Worm (Caenorhabditis elegans) whole organism, L4/young adult: ENCODE data around the gene C55C3.3.

Experiments
- W03F9.2 ChIP-seq: fragments of 150-350 bp; optimal IDR thresholded peaks from 2 replicates; lab custom pipeline; 2014; ENCODE audit warnings: missing biosample characterization, missing genetic modification characterization
- dao-5 ChIP-seq: sonication (generic microtip); optimal IDR thresholded peaks from 2 replicates; lab custom pipeline; 2016; ENCODE audit warnings: missing genotype, missing genetic modification characterization, moderate library complexity, missing compliant biosample characterization
- him-1 ChIP-seq: sonication (generic microtip); optimal IDR thresholded peaks from 2 replicates; lab custom pipeline; 2016; ENCODE audit warnings: missing genotype, missing genetic modification reagents, missing genetic modification characterization, missing compliant biosample characterization

Gene C55C3.3

DNA sequence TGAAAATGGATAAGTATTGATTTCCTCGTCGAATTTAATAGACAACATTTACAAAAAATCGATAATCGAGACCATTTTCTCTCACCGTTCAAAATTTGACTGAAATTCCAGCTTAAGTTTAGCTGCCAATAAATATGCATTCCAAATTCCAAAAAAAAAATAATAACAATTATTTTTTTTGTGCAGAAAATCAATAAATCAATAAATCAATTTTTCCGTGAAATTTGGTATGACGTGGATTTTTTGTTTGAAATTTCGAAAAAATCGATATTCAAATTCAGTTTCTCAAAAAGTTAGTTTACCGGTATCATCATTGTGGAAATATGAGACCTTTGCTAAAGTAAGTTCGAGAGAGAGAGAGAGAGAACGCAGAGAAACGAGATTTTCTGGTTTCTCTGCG lies at the start of gene C55C3.3:
TSS of gene C55C3.3 (plus strand) at position 274 of the 400 bp plus-strand sequence.
- TF ChIP-seq W03F9.2 (tag; lab: Kevin White, UChicago), result no peak
- TF ChIP-seq dao-5, result no peak
- no peak for TF ChIP-seq him-1 (tag; lab: Kevin White, UChicago)

- TF ChIP-seq W03F9.2 (tag; lab: Kevin White, UChicago) (no peak), him-1 (tag; lab: Kevin White, UChicago) (no peak), dao-5 (no peak)
Observed at ce11 chrIV:5635551-5635950, 49.5 kb upstream of the C55C3.3 start, which contains the start of gene srd-13. TSS of gene srd-13 (minus strand) at chrIV:5635651.

DNA sequence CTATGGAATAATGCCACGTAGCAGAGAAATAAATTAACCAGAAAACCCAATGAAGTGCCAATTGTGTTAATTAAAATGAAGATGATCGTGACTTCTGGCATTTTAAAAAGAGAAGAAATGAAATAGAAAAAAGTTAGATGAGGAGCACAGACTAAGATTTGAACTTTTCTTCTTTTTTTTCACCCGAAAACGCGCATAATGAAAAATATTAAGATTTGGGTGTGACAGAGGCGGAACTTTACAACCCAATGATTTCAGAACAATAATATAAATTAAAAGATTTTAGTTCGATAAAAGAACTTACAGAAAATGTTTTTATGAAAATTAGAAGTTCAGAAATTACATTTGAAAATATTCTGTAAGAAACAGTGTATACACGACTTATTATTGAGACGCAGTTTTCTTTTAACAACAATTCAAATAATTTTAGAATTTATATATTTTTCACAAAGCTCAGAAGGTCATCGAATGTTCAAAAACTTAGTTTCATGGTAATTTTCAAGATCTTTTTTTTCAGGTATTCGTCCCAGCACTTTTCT lies 39.5 kb upstream of the C55C3.3 start, which contains the start of the genes srd-8 and B0547.2:
TSS of gene srd-8 (minus strand) at position 101 of the 539 bp plus-strand sequence.
TSS of gene B0547.2 (plus strand) at position 489 of the 539 bp plus-strand sequence.
- TF ChIP-seq him-1 (tag; lab: Kevin White, UChicago) (no peak), W03F9.2 (tag; lab: Kevin White, UChicago) (no peak), dao-5 (no peak)

DNA sequence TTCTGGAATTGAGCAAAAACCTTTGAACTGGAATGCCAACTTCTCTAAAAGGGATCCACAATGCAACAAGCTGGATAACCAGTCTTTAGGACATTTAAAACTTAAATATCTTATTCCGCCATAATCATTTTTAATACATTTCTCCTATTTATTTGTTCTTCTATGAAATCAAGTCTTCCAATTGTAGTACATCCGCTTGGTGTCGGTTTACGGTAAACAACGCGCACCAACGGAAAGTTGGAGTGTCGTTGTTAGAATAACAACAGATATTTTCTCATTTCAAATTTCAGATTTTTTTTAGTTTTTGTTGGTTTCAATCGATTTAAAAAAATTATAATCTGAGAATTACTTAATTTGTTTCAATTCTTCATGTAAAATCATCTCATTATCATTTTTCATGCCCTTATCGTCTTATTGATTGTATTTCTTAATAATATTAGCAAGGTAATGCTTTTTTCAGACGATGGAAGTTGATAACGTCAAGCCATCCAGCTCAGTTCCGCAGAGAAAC lies 36.0 kb upstream of the C55C3.3 start, which contains the start of gene csn-5:
TSS of gene csn-5 (plus strand) at position 461 of the 511 bp plus-strand sequence.
- no peak for TF ChIP-seq W03F9.2 (tag; lab: Kevin White, UChicago)
- TF ChIP-seq dao-5, result no peak
- TF ChIP-seq him-1 (tag; lab: Kevin White, UChicago), result no peak

DNA sequence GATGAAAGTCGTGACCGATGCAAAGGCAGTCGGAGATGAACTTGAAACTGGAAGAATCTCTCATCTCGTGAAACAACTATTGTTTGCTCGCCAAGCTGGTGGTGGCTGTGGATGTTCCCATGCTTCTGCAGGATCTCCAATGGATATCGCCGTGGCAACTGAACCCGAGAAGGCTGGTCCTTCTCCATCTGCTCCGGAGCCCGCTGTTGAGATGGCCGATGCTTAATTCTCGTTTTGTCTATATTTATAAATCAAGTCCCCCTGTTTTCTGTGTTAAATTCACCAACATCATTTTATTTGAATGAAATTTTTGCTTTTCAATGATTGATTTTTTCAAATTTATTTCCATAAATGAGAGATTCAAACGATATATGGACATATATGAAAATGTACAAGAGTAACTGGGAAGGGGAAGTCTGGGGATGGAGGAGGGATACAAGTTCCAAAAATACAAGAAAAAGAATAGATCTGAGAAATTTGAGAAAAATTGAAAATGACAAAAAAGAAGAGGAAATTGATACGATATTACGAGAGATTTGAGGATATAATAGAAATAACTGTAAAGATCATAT lies 34.2 kb upstream of the C55C3.3 start:
- no peak for TF ChIP-seq W03F9.2 (tag; lab: Kevin White, UChicago)
- TF ChIP-seq him-1 (tag; lab: Kevin White, UChicago), result no peak
- no peak for TF ChIP-seq dao-5

- TF ChIP-seq dao-5, result no peak
- no peak for TF ChIP-seq W03F9.2 (tag; lab: Kevin White, UChicago)
- no peak for TF ChIP-seq him-1 (tag; lab: Kevin White, UChicago)
Observed at ce11 chrIV:5652811-5653483, 32.1 kb upstream of the C55C3.3 start.

DNA sequence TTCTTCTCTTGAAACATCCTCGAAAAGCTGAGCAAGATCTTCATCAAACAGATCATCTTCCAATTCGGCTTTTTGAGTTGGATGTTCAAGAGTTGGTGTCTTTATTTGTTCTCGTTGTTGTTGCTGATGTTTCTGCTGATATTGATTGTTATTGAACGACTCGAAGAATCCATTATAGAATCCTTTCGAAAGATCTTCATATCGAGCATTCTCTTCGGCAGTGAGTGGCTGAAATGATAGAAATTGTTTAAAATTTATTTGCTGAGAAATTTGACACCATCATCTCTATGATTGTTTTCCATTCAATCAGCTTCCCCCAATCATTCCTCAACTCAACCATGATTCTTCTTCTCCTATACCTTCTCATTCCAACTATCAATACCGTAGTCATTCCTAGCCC lies 31.4 kb upstream of the C55C3.3 start, which contains the start of gene clec-178:
TSS of gene clec-178 (plus strand) at position 301 of the 400 bp plus-strand sequence.
- TF ChIP-seq W03F9.2 (tag; lab: Kevin White, UChicago) (no peak), him-1 (tag; lab: Kevin White, UChicago) (no peak), dao-5 (no peak)

DNA sequence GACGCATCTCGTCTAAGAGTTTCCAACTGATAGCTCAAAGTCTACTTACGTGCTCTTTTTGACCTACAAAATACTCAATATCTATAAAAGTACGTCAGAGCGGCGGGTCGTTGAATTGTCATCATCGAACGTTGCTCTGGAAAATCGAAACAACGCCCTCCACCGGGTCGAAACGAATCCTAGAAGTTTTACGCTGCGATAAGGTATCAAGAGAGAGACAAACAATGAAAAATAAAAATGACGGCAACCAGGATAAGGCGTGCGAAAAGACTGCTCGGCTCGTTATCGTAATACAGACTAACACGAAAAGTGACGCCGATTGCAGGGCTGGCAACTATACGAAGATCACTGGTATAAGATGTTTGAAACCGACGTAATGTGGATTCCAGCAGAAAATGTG lies 30.9 kb upstream of the C55C3.3 start:
- TF ChIP-seq him-1 (tag; lab: Kevin White, UChicago), result no peak
- TF ChIP-seq dao-5, result no peak
- TF ChIP-seq W03F9.2 (tag; lab: Kevin White, UChicago), result no peak

- TF ChIP-seq W03F9.2 (tag; lab: Kevin White, UChicago), result no peak
- TF ChIP-seq dao-5, result no peak
- TF ChIP-seq him-1 (tag; lab: Kevin White, UChicago), result no peak
Observed at ce11 chrIV:5654693-5655092, 30.4 kb upstream of the C55C3.3 start.

DNA sequence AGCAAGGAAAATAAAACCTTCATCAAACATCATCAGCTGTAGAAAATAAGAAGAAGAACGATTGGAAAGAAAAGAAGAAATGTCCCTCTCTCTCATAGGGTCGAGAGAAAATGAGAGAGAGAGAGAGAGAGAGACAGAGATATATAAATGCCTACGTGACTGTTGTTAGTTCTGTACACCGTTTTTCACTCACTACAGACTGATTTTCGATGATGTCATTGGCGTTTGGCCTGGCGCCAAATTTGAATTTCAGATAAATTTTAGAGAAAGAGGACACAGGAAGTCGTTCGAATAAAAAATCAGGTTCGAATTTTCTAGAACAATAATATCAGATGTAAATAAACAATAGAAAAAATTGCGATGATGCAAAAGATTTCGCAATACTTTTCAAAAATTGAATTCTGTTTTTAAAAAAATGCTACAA lies 29.1 kb upstream of the C55C3.3 start:
- TF ChIP-seq him-1 (tag; lab: Kevin White, UChicago), result no peak
- no peak for TF ChIP-seq W03F9.2 (tag; lab: Kevin White, UChicago)
- no peak for TF ChIP-seq dao-5

DNA sequence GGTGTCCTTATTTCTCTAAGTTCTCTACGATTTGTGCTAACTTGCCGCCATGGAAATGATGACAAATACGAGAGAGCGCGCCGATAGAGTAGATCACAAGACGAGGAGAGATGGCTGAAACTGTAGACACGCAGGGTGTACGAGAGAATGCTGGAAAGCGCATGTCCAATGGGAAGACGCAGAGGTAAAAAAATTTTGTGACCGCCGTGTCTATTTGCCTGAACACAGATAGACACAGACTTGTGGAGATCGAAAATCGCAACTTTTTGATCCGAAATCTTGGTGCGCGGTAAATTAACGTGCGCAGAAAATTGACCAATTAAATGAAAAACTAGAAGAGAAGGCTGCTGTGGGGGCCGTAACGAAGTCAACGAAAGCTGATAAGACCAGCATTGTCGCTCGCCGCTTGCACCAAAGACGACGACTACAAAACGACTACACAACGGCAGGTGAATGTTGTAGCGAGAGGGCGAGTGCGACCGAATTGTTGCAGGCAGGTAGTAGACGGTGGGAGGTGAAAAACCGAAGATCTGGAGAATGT lies 27.9 kb upstream of the C55C3.3 start:
- no peak for TF ChIP-seq him-1 (tag; lab: Kevin White, UChicago)
- TF ChIP-seq dao-5, result no peak
- no peak for TF ChIP-seq W03F9.2 (tag; lab: Kevin White, UChicago)

DNA sequence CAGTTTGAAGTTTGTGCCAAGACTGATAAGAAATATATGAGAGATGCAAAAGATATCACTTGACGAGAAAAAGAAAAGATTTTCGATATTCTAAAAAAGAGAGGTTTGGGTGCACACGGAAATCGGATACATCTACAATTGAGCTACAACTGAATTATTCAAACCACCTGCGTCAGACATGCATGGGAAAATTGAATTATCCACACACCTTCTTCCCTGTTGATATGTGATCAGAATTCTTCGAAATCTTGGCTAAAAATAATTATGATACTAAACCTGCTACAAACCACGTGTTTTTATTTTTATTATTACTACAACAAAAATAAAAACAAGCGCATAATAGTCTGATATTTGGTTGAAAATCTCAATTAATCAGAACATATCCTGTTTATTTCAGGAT lies 26.9 kb upstream of the C55C3.3 start:
- TF ChIP-seq dao-5 (no peak), W03F9.2 (tag; lab: Kevin White, UChicago) (no peak), him-1 (tag; lab: Kevin White, UChicago) (no peak)

ce11 chrIV:5658897-5659296 lies 26.2 kb upstream of the C55C3.3 start:
- TF ChIP-seq him-1 (tag; lab: Kevin White, UChicago), result no peak
- no peak for TF ChIP-seq W03F9.2 (tag; lab: Kevin White, UChicago)
- no peak for TF ChIP-seq dao-5
